Fruit fly (Drosophila melanogaster) whole organism, wandering third instar larva: ENCODE data around the gene CG32425.

Source experiments
- CG32264 ChIP-seq: fragments of 200-800 bp; sonication (Bioruptor generic); optimal IDR thresholded peaks from 2 replicates; lab custom pipeline; 2016; ENCODE audit warnings: missing biosample characterization, missing genetic modification characterization
- CG9705 ChIP-seq: fragments of 200-800 bp; sonication (Bioruptor generic); optimal IDR thresholded peaks from 2 replicates; lab custom pipeline; 2018; ENCODE audit warnings: missing biosample characterization, mild to moderate bottlenecking, missing genetic modification characterization
- CrebA ChIP-seq: fragments of 200-800 bp; sonication (Bioruptor generic); optimal IDR thresholded peaks from 2 replicates; lab custom pipeline; 2016; ENCODE audit warnings: missing biosample characterization, mild to moderate bottlenecking, missing genetic modification characterization, borderline replicate concordance
- Dfd ChIP-seq: fragments of >200 bp; optimal IDR thresholded peaks from 2 replicates; lab custom pipeline; 2017; ENCODE audit warnings: missing biosample characterization, missing genetic modification characterization
- GATAd ChIP-seq: sonication (Bioruptor generic); optimal IDR thresholded peaks from 2 replicates; lab custom pipeline; 2016; ENCODE audit warnings: missing biosample characterization, missing genetic modification characterization
- HLH106 ChIP-seq: fragments of 200-800 bp; optimal IDR thresholded peaks from 3 replicates; lab custom pipeline; 2019; ENCODE audit warnings: missing biosample characterization, mild to moderate bottlenecking, missing genetic modification characterization, moderate library complexity
- Hnf4 ChIP-seq: fragments of 200-800 bp; sonication (Bioruptor generic); optimal IDR thresholded peaks from 2 replicates; lab custom pipeline; 2016; ENCODE audit warnings: missing biosample characterization, mild to moderate bottlenecking, missing genetic modification characterization
- Hr78 ChIP-seq: fragments of >200 bp; optimal IDR thresholded peaks from 2 replicates; lab custom pipeline; 2017; ENCODE audit warnings: missing biosample characterization, missing genetic modification characterization
- Hr83 ChIP-seq: fragments of 200-300 bp; sonication (Bioruptor generic); optimal IDR thresholded peaks from 2 replicates; lab custom pipeline; 2016; ENCODE audit warnings: missing biosample characterization, mild to moderate bottlenecking, missing genetic modification characterization, moderate library complexity; ENCODE audit not compliant: poor library complexity, severe bottlenecking
- Jra ChIP-seq: sonication (Bioruptor generic); optimal IDR thresholded peaks from 2 replicates; lab custom pipeline; 2016; ENCODE audit warnings: missing biosample characterization, missing genetic modification characterization
- Mio ChIP-seq: sonication (Bioruptor generic); optimal IDR thresholded peaks from 2 replicates; lab custom pipeline; 2016; ENCODE audit warnings: missing biosample characterization, missing genetic modification characterization
- N ChIP-seq: fragments of >200 bp; optimal IDR thresholded peaks from 2 replicates; lab custom pipeline; 2018; ENCODE audit warnings: missing biosample characterization, missing external identifiers, missing genetic modification characterization
- OdsH ChIP-seq: fragments of 200-800 bp; sonication (Bioruptor generic); optimal IDR thresholded peaks from 2 replicates; lab custom pipeline; 2016; ENCODE audit warnings: missing biosample characterization, mild to moderate bottlenecking, missing genetic modification characterization
- Rel ChIP-seq, 2 experiments: fragments of 200-800 bp; sonication (Bioruptor generic) in 1 of 2; optimal IDR thresholded peaks; 2 replicates in 1 of 2; 3 replicates in 1 of 2; lab custom pipeline; 2016 to 2019; ENCODE audit warnings: mild to moderate bottlenecking in 2 of 2, missing biosample characterization in 2 of 2, missing genetic modification characterization in 2 of 2, moderate library complexity in 1 of 2
- Sp1 ChIP-seq: fragments of 200-800 bp; sonication (Bioruptor generic); optimal IDR thresholded peaks from 3 replicates; lab custom pipeline; 2019; ENCODE audit warnings: missing biosample characterization, mild to moderate bottlenecking, missing genetic modification characterization, moderate library complexity
- Vsx2 ChIP-seq: fragments of 200-300, 225-300 bp; sonication (Bioruptor generic); optimal IDR thresholded peaks from 2 replicates; lab custom pipeline; 2018; ENCODE audit warnings: missing biosample characterization, missing genetic modification characterization; ENCODE audit not compliant: partially characterized antibody
- br ChIP-seq: fragments of 200-800 bp; sonication (Bioruptor generic); optimal IDR thresholded peaks from 2 replicates; lab custom pipeline; 2016; ENCODE audit warnings: missing biosample characterization, missing genetic modification characterization
- brk ChIP-seq: fragments of 200-800 bp; sonication (Bioruptor generic); optimal IDR thresholded peaks from 2 replicates; lab custom pipeline; 2016; ENCODE audit warnings: missing biosample characterization, mild to moderate bottlenecking, missing genetic modification characterization
- dl ChIP-seq, 2 experiments: fragments of 175-275, 200-275 bp in 1 of 2; fragments of 200-275 bp in 1 of 2; sonication (Bioruptor generic); optimal IDR thresholded peaks; lab custom pipeline; 2018; ENCODE audit warnings: mild to moderate bottlenecking in 2 of 2, missing biosample characterization in 2 of 2, missing genetic modification characterization in 2 of 2, moderate library complexity in 2 of 2; ENCODE audit not compliant: partially characterized antibody in 2 of 2, insufficient read depth in 1 of 2
- dmrt93B ChIP-seq: fragments of 200-800 bp; sonication (Bioruptor generic); optimal IDR thresholded peaks from 2 replicates; lab custom pipeline; 2018; ENCODE audit warnings: missing biosample characterization, mild to moderate bottlenecking, missing genetic modification characterization
- dsf ChIP-seq: sonication (Bioruptor generic); optimal IDR thresholded peaks from 2 replicates; lab custom pipeline; 2016; ENCODE audit warnings: missing biosample characterization, missing genetic modification characterization, borderline replicate concordance
- ey ChIP-seq: fragments of 200-800 bp; sonication (Bioruptor generic); optimal IDR thresholded peaks from 2 replicates; lab custom pipeline; 2016; ENCODE audit warnings: missing biosample characterization, missing genetic modification characterization
- foxo ChIP-seq, 2 experiments: fragments of 200-800 bp; sonication (Bioruptor generic); optimal IDR thresholded peaks; 2 replicates in 1 of 2; 3 replicates in 1 of 2; lab custom pipeline; 2016 to 2017; ENCODE audit warnings: missing biosample characterization in 2 of 2, missing genetic modification characterization in 2 of 2
- fru ChIP-seq: fragments of 200-800 bp; sonication (Bioruptor generic); optimal IDR thresholded peaks from 3 replicates; lab custom pipeline; 2016; ENCODE audit warnings: missing biosample characterization, mild to moderate bottlenecking, missing genetic modification characterization
- h ChIP-seq: fragments of 200-800 bp; sonication (Bioruptor generic); optimal IDR thresholded peaks from 3 replicates; lab custom pipeline; 2016; ENCODE audit warnings: missing biosample characterization, mild to moderate bottlenecking, missing genetic modification characterization
- jim ChIP-seq: fragments of 175-275, 200-325 bp; sonication (Bioruptor generic); optimal IDR thresholded peaks from 2 replicates; lab custom pipeline; 2016; ENCODE audit warnings: missing biosample characterization, mild to moderate bottlenecking, missing genetic modification characterization
- pan ChIP-seq: fragments of >200 bp; optimal IDR thresholded peaks from 2 replicates; lab custom pipeline; 2017
- psq ChIP-seq: fragments of 200-800 bp; sonication (Bioruptor generic); optimal IDR thresholded peaks from 3 replicates; lab custom pipeline; 2017; ENCODE audit warnings: missing biosample characterization, mild to moderate bottlenecking, missing genetic modification characterization, moderate library complexity
- rgr ChIP-seq: fragments of 200-800 bp; sonication (Bioruptor generic); optimal IDR thresholded peaks from 3 replicates; lab custom pipeline; 2016; ENCODE audit warnings: missing biosample characterization, mild to moderate bottlenecking, missing genetic modification characterization
- sage ChIP-seq: fragments of 200-800 bp; sonication (Bioruptor generic); optimal IDR thresholded peaks from 2 replicates; lab custom pipeline; 2016; ENCODE audit warnings: missing biosample characterization, mild to moderate bottlenecking, missing genetic modification characterization
- sv ChIP-seq: fragments of 200-800 bp; sonication (Bioruptor generic); optimal IDR thresholded peaks from 3 replicates; lab custom pipeline; 2016; ENCODE audit warnings: missing biosample characterization, missing genetic modification characterization
- tai ChIP-seq: sonication (Bioruptor generic); optimal IDR thresholded peaks from 2 replicates; lab custom pipeline; 2016; ENCODE audit warnings: missing biosample characterization, missing genetic modification characterization
- usp ChIP-seq: fragments of >200 bp; optimal IDR thresholded peaks from 2 replicates; lab custom pipeline; 2017; ENCODE audit warnings: missing biosample characterization, missing genetic modification characterization
- woc ChIP-seq: sonication (Bioruptor generic); optimal IDR thresholded peaks from 2 replicates; lab custom pipeline; 2016; ENCODE audit warnings: missing biosample characterization, mild to moderate bottlenecking, missing genetic modification characterization

The CG32425 gene

DNA sequence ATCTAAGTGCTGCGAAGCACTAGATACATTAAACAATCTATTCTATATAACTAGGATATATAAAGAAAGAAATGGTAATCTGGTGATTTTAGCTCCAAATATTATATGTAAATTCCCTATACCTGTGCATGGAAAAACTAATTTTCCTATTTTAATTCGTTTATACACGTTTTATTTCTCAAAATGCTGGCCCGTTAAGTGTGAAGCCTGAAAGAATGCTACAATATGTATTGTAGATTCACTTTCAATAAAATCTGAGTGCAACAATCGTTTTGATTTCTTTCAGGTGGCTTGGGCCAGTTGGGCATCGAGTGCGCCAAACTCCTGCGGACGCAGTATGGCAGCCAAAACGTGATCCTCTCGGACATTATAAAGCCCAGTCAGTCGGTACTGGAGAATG, 29.7 kb upstream of the CG32425 start:
- TF ChIP-seq dsf (GFP tag; lab: Kevin White, UChicago) = no peak
- TF ChIP-seq sage (GFP tag; lab: Kevin White, UChicago) = no peak
- TF ChIP-seq CrebA (GFP tag; lab: Kevin White, UChicago) = no peak
- no peak for TF ChIP-seq Vsx2 (GFP tag; lab: Kevin White, UChicago)
- no peak for TF ChIP-seq foxo (GFP tag; optimal IDR thresholded peaks at IDR 0.05; lab: Kevin White, UChicago)
- no peak for TF ChIP-seq OdsH
- TF ChIP-seq psq (GFP tag; lab: Kevin White, UChicago) = no peak
- no peak for TF ChIP-seq Hr78 (GFP tag; lab: Kevin White, UChicago)
- no peak for TF ChIP-seq Dfd (GFP tag; lab: Kevin White, UChicago)
- no peak for TF ChIP-seq Hnf4 (GFP tag; lab: Kevin White, UChicago)
- TF ChIP-seq jim = no peak
- TF ChIP-seq CG9705 = no peak
- no peak for TF ChIP-seq rgr (GFP tag; lab: Kevin White, UChicago)

DNA sequence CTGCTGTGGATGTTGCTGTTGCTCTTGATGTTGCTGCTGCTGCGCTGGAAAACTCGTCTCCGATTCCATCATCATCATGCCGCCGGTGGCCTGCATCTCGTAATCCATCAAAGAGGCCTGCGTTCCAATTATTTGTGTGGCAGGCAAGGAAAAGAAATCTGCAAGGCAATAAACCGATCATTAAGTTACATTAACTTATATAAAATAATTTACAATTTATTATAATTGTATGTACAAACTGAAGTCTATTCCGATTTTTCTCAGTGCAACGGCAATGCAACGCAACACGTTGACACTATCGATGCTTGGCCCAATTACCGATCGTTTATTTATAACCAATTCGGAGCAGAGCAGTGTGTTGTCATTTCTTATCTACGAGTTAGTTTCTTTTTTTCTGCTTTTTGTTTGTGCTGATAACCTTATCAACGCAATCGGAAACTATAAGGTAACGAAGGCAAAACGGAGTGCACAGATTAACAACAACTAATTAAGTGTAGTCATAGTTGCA, 26.1 kb upstream of the CG32425 start:
- TF ChIP-seq usp (no peak), ey (no peak), Jra (GFP tag; lab: Kevin White, UChicago) (no peak), Dfd (GFP tag; lab: Kevin White, UChicago) (no peak), GATAd (GFP tag; lab: Kevin White, UChicago) (no peak), rgr (GFP tag; lab: Kevin White, UChicago) (no peak), pan (lab: Kevin White, UChicago) (no peak), CrebA (GFP tag; lab: Kevin White, UChicago) (no peak), h (GFP tag; lab: Kevin White, UChicago) (no peak), N (GFP tag; lab: Kevin White, UChicago) (no peak), dl (GFP tag; optimal IDR thresholded peaks at IDR 0.05; lab: Kevin White, UChicago; ENCODE audit: insufficient read depth in 1 of 2, partially characterized antibody in 2 of 2) (no peak), woc (GFP tag; lab: Kevin White, UChicago) (no peak)
- TF ChIP-seq, all 38 proteins: peak for 0

DNA sequence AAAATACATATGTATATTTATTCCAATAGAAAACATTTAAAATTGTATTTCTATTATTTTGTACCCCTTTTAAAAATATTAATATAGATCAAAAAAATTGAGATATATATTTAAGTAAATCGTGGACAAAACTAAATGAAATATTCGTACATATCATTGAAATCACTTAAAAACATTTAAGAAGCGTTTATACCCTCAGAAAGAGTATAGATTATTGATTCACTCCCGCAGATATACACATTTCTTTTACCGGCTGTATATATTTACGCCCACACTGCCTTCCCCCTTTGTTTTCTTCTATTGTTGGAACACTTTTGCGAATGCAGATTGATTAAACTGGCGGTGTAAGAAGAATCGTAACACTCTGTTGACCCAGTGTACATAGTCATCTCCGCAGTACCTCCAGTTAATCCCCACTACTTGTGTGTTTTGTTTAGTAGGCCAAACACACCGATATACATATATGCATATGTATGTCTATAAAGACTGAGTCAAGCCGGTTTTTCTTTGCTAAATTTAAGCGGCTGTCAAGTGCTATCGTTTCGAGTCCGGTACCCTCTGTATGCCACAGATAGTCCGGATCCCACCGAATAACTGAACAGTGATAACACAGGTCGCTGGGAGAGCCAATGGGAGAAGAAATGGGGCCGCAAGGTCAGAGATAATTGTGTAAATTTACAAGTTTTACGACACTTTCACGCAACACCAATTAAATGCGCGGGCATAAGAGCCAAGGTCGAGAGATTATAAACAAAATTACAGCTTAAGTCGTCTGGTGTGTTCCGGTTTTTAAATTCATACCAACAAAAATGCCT, 25.4 kb upstream of the CG32425 start:
- TF ChIP-seq woc (GFP tag; lab: Kevin White, UChicago) (no peak), rgr (GFP tag; lab: Kevin White, UChicago) (peak; percentile 72), brk (peak; percentile 19), jim (no peak), Hr83 (GFP tag; lab: Kevin White, UChicago) (peak; percentile 27), sage (GFP tag; lab: Kevin White, UChicago) (no peak), Mio (GFP tag; lab: Kevin White, UChicago) (no peak), Hnf4 (GFP tag; lab: Kevin White, UChicago) (peak; percentile 12), psq (GFP tag; lab: Kevin White, UChicago) (no peak), sv (GFP tag; lab: Kevin White, UChicago) (no peak), Vsx2 (GFP tag; lab: Kevin White, UChicago) (no peak), pan (lab: Kevin White, UChicago) (no peak), dsf (GFP tag; lab: Kevin White, UChicago) (no peak), tai (GFP tag; lab: Kevin White, UChicago) (peak; percentile 9), CG32264 (GFP tag; lab: Kevin White, UChicago) (no peak), h (GFP tag; lab: Kevin White, UChicago) (peak; percentile 21), OdsH (peak; percentile 18), Sp1 (GFP tag; lab: Kevin White, UChicago) (peak; percentile 6), Rel (GFP tag; optimal IDR thresholded peaks at IDR 0.05; lab: Kevin White, UChicago) (no peak), Rel (tag; optimal IDR thresholded peaks at IDR 0.05; lab: Kevin White, UChicago) (peak; percentile 38), HLH106 (tag; lab: Kevin White, UChicago) (peak; percentile 9), GATAd (GFP tag; lab: Kevin White, UChicago) (no peak), foxo (GFP tag; optimal IDR thresholded peaks at IDR 0.05; lab: Kevin White, UChicago) (peak in 1 of 2 experiments; percentile 41), Hr78 (GFP tag; lab: Kevin White, UChicago) (no peak), fru (GFP tag; lab: Kevin White, UChicago) (peak; percentile 48), CG9705 (no peak), dmrt93B (no peak), br (peak; percentile 31)
